Fruit fly (Drosophila melanogaster) whole organism, embryonic: ENCODE results near the gene Ocrl.

Source experiments
- ATbp ChIP-seq: fragments of 200-800 bp; sonication (Bioruptor generic); optimal IDR thresholded peaks from 2 replicates; lab custom pipeline; 2017; ENCODE audit warnings: missing biosample characterization, mild to moderate bottlenecking, missing genetic modification characterization, missing genetic modification reagents
- C15 ChIP-seq: fragments of 200-800 bp; sonication (Bioruptor generic); IDR thresholded peaks from 3 replicates; pipeline ENCODE4 v1.3.6; 2022; ENCODE audit warnings: missing biosample characterization, missing genetic modification characterization
- CG12299 ChIP-seq: fragments of 200-800 bp; sonication (Bioruptor generic); optimal IDR thresholded peaks from 2 replicates; lab custom pipeline; 2018; ENCODE audit warnings: missing biosample characterization, mild to moderate bottlenecking, missing genetic modification characterization
- CG1233 ChIP-seq: fragments of 200-800 bp; sonication (Bioruptor generic); optimal IDR thresholded peaks from 4 replicates; lab custom pipeline; 2018; ENCODE audit warnings: missing biosample characterization, mild to moderate bottlenecking, missing genetic modification characterization
- CG12659 ChIP-seq: fragments of 200-800 bp; sonication (Bioruptor generic); optimal IDR thresholded peaks from 3 replicates; lab custom pipeline; 2017; ENCODE audit warnings: mild to moderate bottlenecking, missing biosample characterization, missing genetic modification reagents, missing genetic modification characterization
- CG15011 ChIP-seq: fragments of 200-800 bp; sonication (Bioruptor generic); optimal IDR thresholded peaks from 3 replicates; lab custom pipeline; 2018; ENCODE audit warnings: missing biosample characterization, mild to moderate bottlenecking, missing genetic modification characterization
- CG1602 ChIP-seq: fragments of 200-800 bp; sonication (Bioruptor generic); optimal IDR thresholded peaks from 3 replicates; lab custom pipeline; 2016; ENCODE audit warnings: missing biosample characterization, missing genetic modification characterization
- CG17361 ChIP-seq: fragments of 200-800 bp; sonication (Bioruptor generic); IDR thresholded peaks from 3 replicates; pipeline ENCODE4 v1.3.6; 2022; ENCODE audit warnings: missing biosample characterization, missing genetic modification characterization
- CG18599 ChIP-seq: fragments of 200-800 bp; sonication (Bioruptor generic); optimal IDR thresholded peaks from 3 replicates; lab custom pipeline; 2017; ENCODE audit warnings: missing biosample characterization, missing genetic modification characterization, mild to moderate bottlenecking, moderate library complexity, missing genetic modification reagents
- CG2678 ChIP-seq: fragments of 200-800 bp; sonication (Bioruptor generic); optimal IDR thresholded peaks from 3 replicates; lab custom pipeline; 2019; ENCODE audit warnings: missing biosample characterization, mild to moderate bottlenecking, missing genetic modification characterization, moderate library complexity
- CG2875 ChIP-seq: fragments of 200-800 bp; sonication (Bioruptor generic); optimal IDR thresholded peaks from 2 replicates; lab custom pipeline; 2017; ENCODE audit warnings: missing biosample characterization, mild to moderate bottlenecking, missing genetic modification characterization, missing genetic modification reagents
- CG30431 ChIP-seq: fragments of 200-800 bp; sonication (Bioruptor generic); optimal IDR thresholded peaks from 2 replicates; lab custom pipeline; 2017; ENCODE audit warnings: missing biosample characterization, missing genetic modification characterization
- CG31388 ChIP-seq: fragments of 200-800 bp; sonication (Bioruptor generic); optimal IDR thresholded peaks from 2 replicates; lab custom pipeline; 2016; ENCODE audit warnings: missing biosample characterization, missing genetic modification characterization
- CG4424 ChIP-seq: fragments of 200-800 bp; sonication (Bioruptor generic); optimal IDR thresholded peaks from 3 replicates; lab custom pipeline; 2016; ENCODE audit warnings: missing biosample characterization, missing genetic modification characterization
- CG4707 ChIP-seq: fragments of 200-800 bp; sonication (Bioruptor generic); optimal IDR thresholded peaks from 2 replicates; lab custom pipeline; 2018; ENCODE audit warnings: missing biosample characterization, mild to moderate bottlenecking, missing genetic modification characterization, moderate library complexity
- CG6254 ChIP-seq: fragments of 200-800 bp; sonication (Bioruptor generic); optimal IDR thresholded peaks from 3 replicates; lab custom pipeline; 2017; ENCODE audit warnings: mild to moderate bottlenecking, missing biosample characterization, missing genetic modification reagents, missing genetic modification characterization
- CG6791 ChIP-seq: fragments of 200-800 bp; sonication (Bioruptor generic); IDR thresholded peaks from 3 replicates; pipeline ENCODE4 v1.3.6; 2022; ENCODE audit warnings: missing biosample characterization, missing genetic modification characterization; ENCODE audit not compliant: partially characterized antibody
- CG8478 ChIP-seq: fragments of >200 bp; optimal IDR thresholded peaks from 2 replicates; lab custom pipeline; 2018
- CG9876 ChIP-seq: fragments of 200-800 bp; sonication (Bioruptor generic); optimal IDR thresholded peaks from 2 replicates; lab custom pipeline; 2016; ENCODE audit warnings: missing biosample characterization, missing genetic modification characterization
- Chrac-16 ChIP-seq: fragments of 200-800 bp; sonication (Bioruptor generic); optimal IDR thresholded peaks from 3 replicates; lab custom pipeline; 2016; ENCODE audit warnings: missing biosample characterization, missing genetic modification characterization
- Dbx ChIP-seq: fragments of 200-800 bp; sonication (Bioruptor generic); IDR thresholded peaks from 3 replicates; pipeline ENCODE4 v1.3.6; 2022; ENCODE audit warnings: missing biosample characterization, missing genetic modification characterization
- E2f1 ChIP-seq: fragments of 200-800 bp; sonication (Bioruptor generic); IDR thresholded peaks from 2 replicates; pipeline ENCODE4 v1.3.6; 2022; ENCODE audit warnings: missing biosample characterization, missing genetic modification characterization
- Eip74EF ChIP-seq, 2 experiments: fragments of 200-800 bp in 1 of 2; fragments of >200 bp in 1 of 2; sonication (Bioruptor generic) in 1 of 2; optimal IDR thresholded peaks; 2 replicates each; lab custom pipeline; 2017 to 2019; ENCODE audit warnings: missing biosample characterization in 2 of 2, missing genetic modification characterization in 2 of 2, mild to moderate bottlenecking in 1 of 2, moderate library complexity in 1 of 2
- GATAe ChIP-seq: fragments of 200-800 bp; sonication (Bioruptor generic); conservative IDR thresholded peaks from 2 replicates; pipeline ENCODE4 v1.3.6; 2022; ENCODE audit warnings: missing biosample characterization, missing genetic modification characterization
- H15 ChIP-seq: fragments of 200-800 bp; sonication (Bioruptor generic); IDR thresholded peaks from 3 replicates; pipeline ENCODE4 v1.3.6; 2022; ENCODE audit warnings: missing biosample characterization, missing genetic modification characterization
- Hr3 ChIP-seq: fragments of 200-800 bp; sonication (Bioruptor generic); optimal IDR thresholded peaks from 3 replicates; lab custom pipeline; 2016; ENCODE audit warnings: missing biosample characterization, missing genetic modification characterization
- Hr51 ChIP-seq, 2 experiments: fragments of 200-800 bp; sonication (Bioruptor generic); optimal IDR thresholded peaks; 2 replicates in 1 of 2; 3 replicates in 1 of 2; lab custom pipeline; 2016 to 2018; ENCODE audit warnings: missing biosample characterization in 2 of 2, missing genetic modification characterization in 2 of 2, mild to moderate bottlenecking in 1 of 2, moderate library complexity in 1 of 2
- Xrp1 ChIP-seq: fragments of 200-800 bp; sonication (Bioruptor generic); IDR thresholded peaks from 2 replicates; pipeline ENCODE4 v1.3.6; 2022; ENCODE audit warnings: missing biosample characterization, missing genetic modification characterization
- ab ChIP-seq: fragments of 200-800 bp; sonication (Bioruptor generic); optimal IDR thresholded peaks from 2 replicates; lab custom pipeline; 2016; ENCODE audit warnings: missing biosample characterization, missing genetic modification characterization
- bab2 ChIP-seq: fragments of 200-800 bp; sonication (Bioruptor generic); optimal IDR thresholded peaks from 2 replicates; lab custom pipeline; 2016; ENCODE audit warnings: missing biosample characterization, missing genetic modification characterization
- bbx ChIP-seq: fragments of 200-800 bp; sonication (Bioruptor generic); IDR thresholded peaks from 2 replicates; pipeline ENCODE4 v1.3.6; 2022; ENCODE audit warnings: missing biosample characterization, missing genetic modification characterization; ENCODE audit not compliant: partially characterized antibody
- bowl ChIP-seq: fragments of 200-800 bp; sonication (Bioruptor generic); IDR thresholded peaks from 2 replicates; pipeline ENCODE4 v1.3.6; 2022; ENCODE audit warnings: missing biosample characterization, missing genetic modification characterization
- caup ChIP-seq: fragments of 200-800 bp; sonication (Bioruptor generic); optimal IDR thresholded peaks from 3 replicates; lab custom pipeline; 2017; ENCODE audit warnings: missing biosample characterization, mild to moderate bottlenecking, missing genetic modification characterization, moderate library complexity; ENCODE audit not compliant: severe bottlenecking
- chif ChIP-seq, 2 experiments: fragments of 200-800 bp; sonication (Bioruptor generic); optimal IDR thresholded peaks; 3 replicates each; lab custom pipeline; 2016; ENCODE audit warnings: missing biosample characterization in 2 of 2, missing genetic modification characterization in 2 of 2
- chinmo ChIP-seq: fragments of 200-800 bp; sonication (Bioruptor generic); IDR thresholded peaks from 4 replicates; pipeline ENCODE4 v1.3.6; 2022; ENCODE audit warnings: missing biosample characterization, missing genetic modification characterization; ENCODE audit not compliant: partially characterized antibody
- dysf ChIP-seq: fragments of 200-800 bp; sonication (Bioruptor generic); IDR thresholded peaks from 3 replicates; pipeline ENCODE4 v1.3.6; 2022; ENCODE audit warnings: missing biosample characterization, missing genetic modification characterization
- gce ChIP-seq: fragments of 200-800 bp; sonication (Bioruptor generic); IDR thresholded peaks from 3 replicates; pipeline ENCODE4 v1.3.6; 2022; ENCODE audit warnings: missing biosample characterization, missing genetic modification characterization
- gro ChIP-seq: fragments of 200-800 bp; sonication (Bioruptor generic); optimal IDR thresholded peaks from 2 replicates; lab custom pipeline; 2016; ENCODE audit warnings: missing biosample characterization, missing genetic modification characterization
- hbn ChIP-seq: fragments of 200-800 bp; sonication (Bioruptor generic); IDR thresholded peaks from 2 replicates; pipeline ENCODE4 v1.3.6; 2022; ENCODE audit warnings: missing biosample characterization, missing genetic modification characterization; ENCODE audit not compliant: partially characterized antibody
- inv ChIP-seq: fragments of 200-800 bp; sonication (Bioruptor generic); IDR thresholded peaks from 2 replicates; pipeline ENCODE4 v1.3.6; 2022; ENCODE audit warnings: missing biosample characterization, missing genetic modification characterization; ENCODE audit not compliant: partially characterized antibody
- kah ChIP-seq: fragments of 200-800 bp; sonication (Bioruptor generic); optimal IDR thresholded peaks from 2 replicates; lab custom pipeline; 2018; ENCODE audit warnings: missing biosample characterization, mild to moderate bottlenecking, missing genetic modification characterization
- lola ChIP-seq, 3 experiments: fragments of >200 bp in 2 of 3; fragments of 200-800 bp in 1 of 3; sonication (Bioruptor generic) in 1 of 3; optimal IDR thresholded peaks; 2 replicates each; lab custom pipeline; 2017 to 2019; ENCODE audit warnings: missing biosample characterization in 3 of 3, missing genetic modification characterization in 3 of 3, mild to moderate bottlenecking in 1 of 3, moderate library complexity in 1 of 3
- mirr ChIP-seq: fragments of 200-800 bp; sonication (Bioruptor generic); optimal IDR thresholded peaks from 3 replicates; lab custom pipeline; 2018; ENCODE audit warnings: missing biosample characterization, mild to moderate bottlenecking, missing genetic modification characterization
- nmo ChIP-seq: fragments of 200-800 bp; sonication (Bioruptor generic); optimal IDR thresholded peaks from 2 replicates; lab custom pipeline; 2018; ENCODE audit warnings: missing biosample characterization, mild to moderate bottlenecking, missing genetic modification characterization, moderate library complexity
- org-1 ChIP-seq: fragments of 200-800 bp; sonication (Bioruptor generic); optimal IDR thresholded peaks from 2 replicates; lab custom pipeline; 2017; ENCODE audit warnings: missing biosample characterization, missing genetic modification characterization
- psq ChIP-seq: fragments of 200-800 bp; sonication (Bioruptor generic); optimal IDR thresholded peaks from 2 replicates; lab custom pipeline; 2017; ENCODE audit warnings: missing biosample characterization, missing genetic modification characterization
- slbo ChIP-seq: fragments of 200-800 bp; sonication (Bioruptor generic); IDR thresholded peaks from 2 replicates; pipeline ENCODE4 v1.3.6; 2022; ENCODE audit warnings: missing biosample characterization, missing genetic modification characterization
- sug ChIP-seq: fragments of 200-800 bp; optimal IDR thresholded peaks from 2 replicates; lab custom pipeline; 2019; ENCODE audit warnings: missing biosample characterization, mild to moderate bottlenecking, missing genetic modification characterization, moderate library complexity
- vfl ChIP-seq: fragments of 200-800 bp; sonication (Bioruptor generic); optimal IDR thresholded peaks from 2 replicates; lab custom pipeline; 2016; ENCODE audit warnings: missing biosample characterization, missing genetic modification characterization

Ocrl gene

dm6 chrX:1948508-1949065 lies 25.8 kb downstream of the Ocrl start (continued):
- no peak for TF ChIP-seq lola (GFP tag; optimal IDR thresholded peaks at IDR 0.05; lab: Kevin White, UChicago)
- TF ChIP-seq org-1 (GFP tag; lab: Kevin White, UChicago), result peak; percentile 65
- no peak for TF ChIP-seq CG6791 (GFP tag; lab: Robert Waterston, UW)
- no peak for TF ChIP-seq chinmo
- no peak for TF ChIP-seq psq
- TF ChIP-seq Hr51 (GFP tag; optimal IDR thresholded peaks at IDR 0.05; lab: Kevin White, UChicago), result peak; percentile 10 to 52
- no peak for TF ChIP-seq bowl (GFP tag; lab: Robert Waterston, UW)
- no peak for TF ChIP-seq GATAe (GFP tag; lab: Robert Waterston, UW)
- TF ChIP-seq hbn (GFP tag; lab: Robert Waterston, UW), result no peak
- no peak for TF ChIP-seq bbx
- peak; percentile 31 for TF ChIP-seq ATbp (GFP tag; lab: Kevin White, UChicago)
- no peak for TF ChIP-seq C15
- peak; percentile 55; the same call in 1 of the 2 replicates for TF ChIP-seq Xrp1 (GFP tag; lab: Robert Waterston, UW)
- TF ChIP-seq gce, result no peak
- TF ChIP-seq chif (GFP tag; optimal IDR thresholded peaks at IDR 0.05; lab: Kevin White, UChicago), result peak in 1 of 2 experiments; percentile 3
- no peak for TF ChIP-seq CG31388 (GFP tag; lab: Kevin White, UChicago)
- no peak for TF ChIP-seq mirr (GFP tag; lab: Kevin White, UChicago)
- peak; percentile 12 for TF ChIP-seq bab2 (GFP tag; lab: Kevin White, UChicago)
- TF ChIP-seq CG12659 (GFP tag; lab: Kevin White, UChicago), result peak; percentile 41
- no peak for TF ChIP-seq Eip74EF (GFP tag; optimal IDR thresholded peaks at IDR 0.05; lab: Kevin White, UChicago)
- TF ChIP-seq sug (tag; lab: Kevin White, UChicago), result no peak
- no peak for TF ChIP-seq CG30431 (GFP tag; lab: Kevin White, UChicago)
- TF ChIP-seq Hr3 (GFP tag; lab: Kevin White, UChicago), result no peak
- peak; percentile 42 for TF ChIP-seq CG15011 (GFP tag; lab: Kevin White, UChicago)
- no peak for TF ChIP-seq H15 (GFP tag; lab: Robert Waterston, UW)
- TF ChIP-seq CG6254 (GFP tag; lab: Kevin White, UChicago), result no peak
- peak; percentile 10; the same call in 1 of the 3 replicates for TF ChIP-seq CG17361
- no peak for TF ChIP-seq CG4707 (GFP tag; lab: Kevin White, UChicago)
- peak; percentile 36 for TF ChIP-seq CG1233 (GFP tag; lab: Kevin White, UChicago)
- no peak for TF ChIP-seq CG2875 (GFP tag; lab: Kevin White, UChicago)
- peak; percentile 57; the same call in 1 of the 3 replicates for TF ChIP-seq dysf (GFP tag; lab: Robert Waterston, UW)
- no peak for TF ChIP-seq CG9876 (GFP tag; lab: Kevin White, UChicago)
- no peak for TF ChIP-seq CG12299 (tag; lab: Kevin White, UChicago)
- peak; percentile 41 for TF ChIP-seq Chrac-16 (GFP tag; lab: Kevin White, UChicago)
- peak; percentile 11 for TF ChIP-seq CG4424
- TF ChIP-seq CG8478, result no peak
- TF ChIP-seq caup, result peak; percentile 52
- peak; percentile 78 for TF ChIP-seq CG2678 (tag; lab: Kevin White, UChicago)
- TF ChIP-seq nmo (GFP tag; lab: Kevin White, UChicago), result no peak
- no peak for TF ChIP-seq ab
- TF ChIP-seq inv, result no peak
- no peak for TF ChIP-seq E2f1 (GFP tag; lab: Robert Waterston, UW)
- TF ChIP-seq vfl, result peak; percentile 37
- TF ChIP-seq CG1602 (GFP tag; lab: Kevin White, UChicago), result no peak
- TF ChIP-seq gro (GFP tag; lab: Kevin White, UChicago), result peak; percentile 70
- peak; percentile 87 for TF ChIP-seq CG18599 (GFP tag; lab: Kevin White, UChicago)
- TF ChIP-seq Dbx, result peak; percentile 73; the same call in 2 of the 3 replicates
- no peak for TF ChIP-seq kah
- TF ChIP-seq slbo (GFP tag; lab: Robert Waterston, UW), result peak; percentile 81
